Fruit fly (Drosophila melanogaster) whole organism, wandering third instar larva: ENCODE measurements around the gene CG9547.

Experiments used
- Dif ChIP-seq: fragments of 200-275, 200-300 bp; sonication (Bioruptor generic); optimal IDR thresholded peaks from 2 replicates; lab custom pipeline; 2018; ENCODE audit warnings: missing biosample characterization, missing genetic modification characterization; ENCODE audit not compliant: partially characterized antibody
- sage ChIP-seq: fragments of 200-800 bp; sonication (Bioruptor generic); optimal IDR thresholded peaks from 2 replicates; lab custom pipeline; 2016; ENCODE audit warnings: missing biosample characterization, mild to moderate bottlenecking, missing genetic modification characterization
- usp ChIP-seq: fragments of >200 bp; optimal IDR thresholded peaks from 2 replicates; lab custom pipeline; 2017; ENCODE audit warnings: missing biosample characterization, missing genetic modification characterization

dm6 chr2L:6488676-6489140 lies 5.6 kb downstream of the CG9547 start, which contains the start of the genes KFase and epsilonCOP:
- no peak for TF ChIP-seq usp (GFP tag; lab: Kevin White, UChicago)
- no peak for TF ChIP-seq sage
- TF ChIP-seq Dif (GFP tag; lab: Kevin White, UChicago): no peak
